Worm (Caenorhabditis elegans) whole organism, late embryonic: ENCODE results near the gene nhr-17.

ENCODE experiments used
- ahr-1 ChIP-seq: sonication (generic microtip); optimal IDR thresholded peaks from 2 replicates; lab custom pipeline; 2016; ENCODE audit warnings: missing genetic modification characterization, missing compliant biosample characterization
- ama-1 ChIP-seq: fragments of 150-350 bp; optimal IDR thresholded peaks from 2 replicates; lab custom pipeline; 2014
- ceh-14 ChIP-seq: sonication (generic microtip); optimal IDR thresholded peaks from 2 replicates; lab custom pipeline; 2016; ENCODE audit warnings: missing genotype, missing genetic modification characterization, missing compliant biosample characterization
- ceh-18 ChIP-seq: sonication (generic microtip); optimal IDR thresholded peaks from 2 replicates; lab custom pipeline; 2016; ENCODE audit warnings: missing genetic modification characterization, missing compliant biosample characterization
- ceh-19 ChIP-seq: fragments of 200-800 bp; sonication (Bioruptor generic); optimal IDR thresholded peaks from 2 replicates; lab custom pipeline; 2018; ENCODE audit warnings: mild to moderate bottlenecking, missing genetic modification characterization, missing compliant biosample characterization
- ceh-24 ChIP-seq: sonication (generic microtip); optimal IDR thresholded peaks from 2 replicates; lab custom pipeline; 2016; ENCODE audit warnings: mild to moderate bottlenecking, missing genetic modification characterization, missing compliant biosample characterization
- ceh-31 ChIP-seq: sonication (generic microtip); optimal IDR thresholded peaks from 2 replicates; lab custom pipeline; 2016; ENCODE audit warnings: missing genetic modification characterization, missing compliant biosample characterization
- ceh-6 ChIP-seq: fragments of 200-800 bp; sonication (Bioruptor generic); optimal IDR thresholded peaks from 2 replicates; lab custom pipeline; 2018; ENCODE audit warnings: mild to moderate bottlenecking, missing genetic modification characterization, missing compliant biosample characterization
- dmd-4 ChIP-seq: sonication (generic microtip); optimal IDR thresholded peaks from 2 replicates; lab custom pipeline; 2016; ENCODE audit warnings: borderline replicate concordance, missing genetic modification characterization, missing compliant biosample characterization
- dve-1 ChIP-seq: sonication (generic microtip); optimal IDR thresholded peaks from 2 replicates; lab custom pipeline; 2017; ENCODE audit warnings: antibody characterized with exemption, mild to moderate bottlenecking, missing genetic modification characterization, missing compliant biosample characterization
- elt-2 ChIP-seq: sonication (generic microtip); optimal IDR thresholded peaks from 2 replicates; lab custom pipeline; 2016; ENCODE audit warnings: missing genetic modification reagents, missing genetic modification characterization, missing compliant biosample characterization
- elt-4 ChIP-seq: sonication (generic microtip); optimal IDR thresholded peaks from 2 replicates; lab custom pipeline; 2016; ENCODE audit warnings: missing genetic modification characterization, missing compliant biosample characterization
- ets-4 ChIP-seq: sonication (generic microtip); optimal IDR thresholded peaks from 2 replicates; lab custom pipeline; 2016; ENCODE audit warnings: missing genetic modification characterization, missing compliant biosample characterization
- eyg-1 ChIP-seq: sonication (generic microtip); optimal IDR thresholded peaks from 2 replicates; lab custom pipeline; 2016; ENCODE audit warnings: missing genotype, missing genetic modification characterization, missing compliant biosample characterization
- hlh-30 ChIP-seq: sonication (generic microtip); optimal IDR thresholded peaks from 2 replicates; lab custom pipeline; 2017; ENCODE audit warnings: antibody characterized with exemption, missing genetic modification characterization, missing compliant biosample characterization; ENCODE audit not compliant: insufficient read depth
- hlh-6 ChIP-seq: sonication (generic microtip); optimal IDR thresholded peaks from 2 replicates; lab custom pipeline; 2016; ENCODE audit warnings: missing genotype, missing genetic modification characterization, missing compliant biosample characterization
- hlh-8 ChIP-seq: sonication (generic microtip); optimal IDR thresholded peaks from 2 replicates; lab custom pipeline; 2016; ENCODE audit warnings: missing genotype, missing genetic modification characterization, missing compliant biosample characterization
- madf-2 ChIP-seq: sonication (generic microtip); optimal IDR thresholded peaks from 2 replicates; lab custom pipeline; 2017; ENCODE audit warnings: missing genetic modification characterization, missing compliant biosample characterization
- pat-9 ChIP-seq: fragments of 200-800 bp; sonication (Bioruptor generic); optimal IDR thresholded peaks from 2 replicates; lab custom pipeline; 2018; ENCODE audit warnings: mild to moderate bottlenecking, missing genetic modification characterization, moderate library complexity, missing compliant biosample characterization
- pha-4 ChIP-seq: fragments of 150-350 bp; optimal IDR thresholded peaks from 2 replicates; lab custom pipeline; 2018; ENCODE audit warnings: missing biosample characterization, missing genetic modification reagents, missing genetic modification characterization
- pqm-1 ChIP-seq: sonication (generic microtip); optimal IDR thresholded peaks from 2 replicates; lab custom pipeline; 2016; ENCODE audit warnings: missing genetic modification characterization, missing compliant biosample characterization
- pros-1 ChIP-seq: fragments of 150-350 bp; optimal IDR thresholded peaks from 2 replicates; lab custom pipeline; 2014; ENCODE audit warnings: missing biosample characterization, missing genetic modification reagents, missing genetic modification characterization
- rnt-1 ChIP-seq: sonication (generic microtip); optimal IDR thresholded peaks from 2 replicates; lab custom pipeline; 2016; ENCODE audit warnings: missing genetic modification characterization, missing compliant biosample characterization
- sdc-2 ChIP-seq: sonication (generic microtip); optimal IDR thresholded peaks from 2 replicates; lab custom pipeline; 2016; ENCODE audit warnings: missing genotype, missing genetic modification characterization, missing compliant biosample characterization
- sox-2 ChIP-seq: fragments of 200-800 bp; sonication (Bioruptor generic); IDR thresholded peaks from 2 replicates; pipeline ENCODE4 v1.3.6; 2022; ENCODE audit warnings: missing genetic modification reagents, missing genetic modification characterization, missing compliant biosample characterization
- sox-4 ChIP-seq: sonication (generic microtip); optimal IDR thresholded peaks from 2 replicates; lab custom pipeline; 2017; ENCODE audit warnings: mild to moderate bottlenecking, missing genetic modification characterization, inconsistent platforms, missing compliant biosample characterization
- syd-9 ChIP-seq: sonication (generic microtip); optimal IDR thresholded peaks from 2 replicates; lab custom pipeline; 2016; ENCODE audit warnings: mild to moderate bottlenecking, missing genetic modification characterization, moderate library complexity, missing compliant biosample characterization
- tbx-2 ChIP-seq: sonication (generic microtip); optimal IDR thresholded peaks from 2 replicates; lab custom pipeline; 2016; ENCODE audit warnings: missing genetic modification characterization, missing compliant biosample characterization
- ttx-3 ChIP-seq: sonication (generic microtip); optimal IDR thresholded peaks from 2 replicates; lab custom pipeline; 2016; ENCODE audit warnings: missing genetic modification reagents, missing genetic modification characterization, missing compliant biosample characterization
- unc-3 ChIP-seq, 2 experiments: fragments of 200-800 bp in 1 of 2; sonication (Bioruptor generic) in 1 of 2; sonication (generic microtip) in 1 of 2; conservative IDR thresholded peaks in 1 of 2; optimal IDR thresholded peaks in 1 of 2; 2 replicates each; pipeline versions ENCODE4 v1.3.6 to Lab custom; 2016 to 2022; ENCODE audit warnings: missing compliant biosample characterization in 2 of 2, missing genetic modification characterization in 2 of 2, missing genetic modification reagents in 1 of 2
- unc-42 ChIP-seq: sonication (generic microtip); optimal IDR thresholded peaks from 2 replicates; lab custom pipeline; 2016; ENCODE audit warnings: missing genotype, missing genetic modification characterization, missing compliant biosample characterization
- unc-55 ChIP-seq: sonication (generic microtip); optimal IDR thresholded peaks from 2 replicates; lab custom pipeline; 2017; ENCODE audit warnings: missing biosample characterization, missing genetic modification reagents, missing genetic modification characterization
- ztf-16 ChIP-seq: sonication (generic microtip); optimal IDR thresholded peaks from 2 replicates; lab custom pipeline; 2017; ENCODE audit warnings: missing genetic modification characterization, missing compliant biosample characterization

The nhr-17 gene

ce11 chrX:12631446-12631845 lies 36.2 kb downstream of the nhr-17 start:
- TF ChIP-seq ets-4 (tag; lab: Kevin White, UChicago), result no peak
- no peak for TF ChIP-seq eyg-1 (tag; lab: Kevin White, UChicago)
- TF ChIP-seq unc-42 (tag; lab: Kevin White, UChicago), result peak; percentile 81
- TF ChIP-seq sdc-2, result no peak
- TF ChIP-seq elt-2 (tag; lab: Kevin White, UChicago), result no peak
- TF ChIP-seq hlh-30, result no peak
- TF ChIP-seq unc-3 (GFP tag; conservative IDR thresholded peaks at IDR 0.05; lab: Robert Waterston, UW), result no peak
- TF ChIP-seq unc-3 (tag; optimal IDR thresholded peaks at IDR 0.05; lab: Kevin White, UChicago), result no peak
- TF ChIP-seq ahr-1 (tag; lab: Kevin White, UChicago), result no peak

- TF ChIP-seq elt-2 (tag; lab: Kevin White, UChicago) (peak; percentile 46), hlh-8 (no peak), pqm-1 (peak; percentile 14), tbx-2 (tag; lab: Kevin White, UChicago) (no peak), madf-2 (tag; lab: Kevin White, UChicago) (no peak)
Measured at ce11 chrX:12630556-12630955, 37.1 kb downstream of the nhr-17 start.

- no peak for TF ChIP-seq rnt-1 (tag; lab: Kevin White, UChicago)
- TF ChIP-seq elt-2 (tag; lab: Kevin White, UChicago), result no peak
- TF ChIP-seq dmd-4 (tag; lab: Kevin White, UChicago), result no peak
- TF ChIP-seq sox-2 (GFP tag; lab: Robert Waterston, UW), result no peak
- TF ChIP-seq pha-4 (tag; lab: Kevin White, UChicago), result no peak
- no peak for TF ChIP-seq hlh-6
- TF ChIP-seq ama-1 (lab: Kevin White, UChicago), result no peak
- TF ChIP-seq ceh-14 (tag; lab: Kevin White, UChicago), result no peak
- no peak for TF ChIP-seq sdc-2
- TF ChIP-seq eyg-1 (tag; lab: Kevin White, UChicago), result no peak
- no peak for TF ChIP-seq dve-1 (tag; lab: Kevin White, UChicago)
- no peak for TF ChIP-seq pat-9 (tag; lab: Kevin White, UChicago)
- no peak for TF ChIP-seq unc-42 (tag; lab: Kevin White, UChicago)
- TF ChIP-seq elt-4, result no peak
- TF ChIP-seq unc-55 (GFP tag; lab: Kevin White, UChicago), result no peak
- TF ChIP-seq ztf-16 (tag; lab: Kevin White, UChicago), result no peak
- no peak for TF ChIP-seq pqm-1
- TF ChIP-seq ceh-24 (tag; lab: Kevin White, UChicago), result no peak
- no peak for TF ChIP-seq ttx-3 (tag; lab: Kevin White, UChicago)
Measured at ce11 chrX:12630005-12630404, 37.6 kb downstream of the nhr-17 start.

- TF ChIP-seq syd-9 (tag; lab: Kevin White, UChicago), result no peak
- TF ChIP-seq unc-42 (tag; lab: Kevin White, UChicago), result peak; percentile 39
- no peak for TF ChIP-seq sox-4 (tag; lab: Kevin White, UChicago)
- no peak for TF ChIP-seq ztf-16 (tag; lab: Kevin White, UChicago)
- TF ChIP-seq ceh-18, result peak; percentile 27
- TF ChIP-seq ceh-19, result peak; percentile 45
- peak; percentile 46 for TF ChIP-seq ceh-31 (tag; lab: Kevin White, UChicago)
- TF ChIP-seq sdc-2, result peak; percentile 35
- peak; percentile 16 for TF ChIP-seq ceh-6 (GFP tag; lab: Kevin White, UChicago)
- TF ChIP-seq pros-1 (tag; lab: Kevin White, UChicago), result peak; percentile 59
- no peak for TF ChIP-seq tbx-2 (tag; lab: Kevin White, UChicago)
- no peak for TF ChIP-seq unc-3 (GFP tag; conservative IDR thresholded peaks at IDR 0.05; lab: Robert Waterston, UW)
- peak; percentile 45 for TF ChIP-seq unc-3 (tag; optimal IDR thresholded peaks at IDR 0.05; lab: Kevin White, UChicago)
Measured at ce11 chrX:12629257-12629656, 38.4 kb downstream of the nhr-17 start.

- TF ChIP-seq elt-2 (tag; lab: Kevin White, UChicago) (peak; percentile 46), ama-1 (lab: Kevin White, UChicago) (no peak)
Measured at ce11 chrX:12627797-12628196, 39.9 kb downstream of the nhr-17 start.
